Fruit fly (Drosophila melanogaster): ENCODE measurements around the gene CG9386.

DNA sequence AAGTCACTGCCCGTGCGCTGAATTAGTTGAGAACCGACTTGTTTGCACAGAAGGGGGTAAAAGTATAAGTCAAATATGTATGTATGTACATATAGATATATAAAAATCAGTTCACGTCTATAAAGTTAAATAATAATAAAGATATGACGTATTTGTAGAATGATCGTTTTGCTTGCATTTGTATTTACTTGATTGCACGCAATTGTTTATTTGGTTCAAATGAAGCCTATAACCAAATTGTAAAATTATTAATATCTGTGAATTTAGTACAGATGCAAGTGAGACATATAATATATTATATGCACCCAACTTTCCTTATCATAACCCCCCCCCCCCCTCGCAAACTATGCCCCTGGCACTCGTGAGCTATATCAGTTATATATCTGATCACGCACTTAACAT, 45.4 kb upstream of the CG9386 start:
- TF ChIP-seq Hr83 (GFP tag; optimal IDR thresholded peaks at IDR 0.05; ENCODE audit: poor library complexity, severe bottlenecking): no peak
- no peak for TF ChIP-seq usp (GFP tag; optimal IDR thresholded peaks at IDR 0.05)
- TF ChIP-seq Hr78 (GFP tag; optimal IDR thresholded peaks at IDR 0.05): no peak

Data from whole organism, wandering third instar larva.